Worm (Caenorhabditis elegans) whole organism, late embryonic: ENCODE results near the gene C54E4.5.

Experiments used
- C08G9.2 ChIP-seq: sonication (generic microtip); optimal IDR thresholded peaks from 2 replicates; lab custom pipeline; 2016; ENCODE audit warnings: mild to moderate bottlenecking, missing genetic modification characterization, moderate library complexity, missing compliant biosample characterization
- C38D4.7 ChIP-seq: fragments of 200-800 bp; sonication (Bioruptor generic); optimal IDR thresholded peaks from 2 replicates; lab custom pipeline; 2018; ENCODE audit warnings: mild to moderate bottlenecking, missing genetic modification characterization, moderate library complexity, missing compliant biosample characterization
- K02D7.2 ChIP-seq: sonication (generic microtip); optimal IDR thresholded peaks from 2 replicates; lab custom pipeline; 2017; ENCODE audit warnings: mild to moderate bottlenecking, missing genetic modification characterization, missing compliant biosample characterization
- T23F11.4 ChIP-seq: fragments of 200-800 bp; sonication (Bioruptor generic); optimal IDR thresholded peaks from 2 replicates; lab custom pipeline; 2018; ENCODE audit warnings: mild to moderate bottlenecking, missing genetic modification characterization, missing compliant biosample characterization
- Y22D7AL.16 ChIP-seq: sonication (generic microtip); optimal IDR thresholded peaks from 2 replicates; lab custom pipeline; 2016; ENCODE audit warnings: missing genetic modification characterization, missing compliant biosample characterization
- ahr-1 ChIP-seq: sonication (generic microtip); optimal IDR thresholded peaks from 2 replicates; lab custom pipeline; 2016; ENCODE audit warnings: missing genetic modification characterization, missing compliant biosample characterization
- ceh-19 ChIP-seq: fragments of 200-800 bp; sonication (Bioruptor generic); optimal IDR thresholded peaks from 2 replicates; lab custom pipeline; 2018; ENCODE audit warnings: mild to moderate bottlenecking, missing genetic modification characterization, missing compliant biosample characterization
- ceh-22 ChIP-seq: sonication (generic microtip); optimal IDR thresholded peaks from 2 replicates; lab custom pipeline; 2017; ENCODE audit warnings: missing biosample characterization, missing genetic modification characterization
- ceh-30 ChIP-seq: fragments of 150-350 bp; optimal IDR thresholded peaks from 2 replicates; lab custom pipeline; 2014; ENCODE audit warnings: missing biosample characterization, missing genetic modification characterization
- ceh-34 ChIP-seq: sonication (generic microtip); optimal IDR thresholded peaks from 2 replicates; lab custom pipeline; 2016; ENCODE audit warnings: mild to moderate bottlenecking, missing genetic modification characterization, missing compliant biosample characterization
- ceh-45 ChIP-seq: fragments of 200-800 bp; sonication (Bioruptor generic); IDR thresholded peaks from 2 replicates; pipeline ENCODE4 v1.3.6; 2022; ENCODE audit warnings: missing genetic modification reagents, missing genetic modification characterization, missing compliant biosample characterization
- ceh-6 ChIP-seq: fragments of 200-800 bp; sonication (Bioruptor generic); optimal IDR thresholded peaks from 2 replicates; lab custom pipeline; 2018; ENCODE audit warnings: mild to moderate bottlenecking, missing genetic modification characterization, missing compliant biosample characterization
- elt-2 ChIP-seq: sonication (generic microtip); optimal IDR thresholded peaks from 2 replicates; lab custom pipeline; 2016; ENCODE audit warnings: missing genetic modification reagents, missing genetic modification characterization, missing compliant biosample characterization
- elt-4 ChIP-seq: sonication (generic microtip); optimal IDR thresholded peaks from 2 replicates; lab custom pipeline; 2016; ENCODE audit warnings: missing genetic modification characterization, missing compliant biosample characterization
- eyg-1 ChIP-seq: sonication (generic microtip); optimal IDR thresholded peaks from 2 replicates; lab custom pipeline; 2016; ENCODE audit warnings: missing genotype, missing genetic modification characterization, missing compliant biosample characterization
- fax-1 ChIP-seq: sonication (generic microtip); optimal IDR thresholded peaks from 2 replicates; lab custom pipeline; 2016; ENCODE audit warnings: missing genotype, missing genetic modification characterization, missing compliant biosample characterization
- hlh-15 ChIP-seq: sonication (generic microtip); optimal IDR thresholded peaks from 2 replicates; lab custom pipeline; 2016; ENCODE audit warnings: missing genetic modification characterization, missing compliant biosample characterization
- lim-6 ChIP-seq: sonication (generic microtip); optimal IDR thresholded peaks from 2 replicates; lab custom pipeline; 2016; ENCODE audit warnings: missing genetic modification characterization, missing compliant biosample characterization
- lin-11 ChIP-seq: fragments of 200-800 bp; sonication (Bioruptor generic); optimal IDR thresholded peaks from 2 replicates; lab custom pipeline; 2018; ENCODE audit warnings: mild to moderate bottlenecking, missing genetic modification characterization, missing compliant biosample characterization
- mec-3 ChIP-seq: sonication (generic microtip); optimal IDR thresholded peaks from 2 replicates; lab custom pipeline; 2016; ENCODE audit warnings: borderline replicate concordance, missing genetic modification characterization, missing compliant biosample characterization
- nhr-232 ChIP-seq: sonication (generic microtip); optimal IDR thresholded peaks from 2 replicates; lab custom pipeline; 2016; ENCODE audit warnings: missing genetic modification characterization, missing compliant biosample characterization
- npax-4 ChIP-seq: sonication (generic microtip); optimal IDR thresholded peaks from 2 replicates; lab custom pipeline; 2016; ENCODE audit warnings: missing genetic modification characterization, missing compliant biosample characterization
- odd-2 ChIP-seq: sonication (generic microtip); optimal IDR thresholded peaks from 2 replicates; lab custom pipeline; 2017; ENCODE audit warnings: antibody characterized with exemption, mild to moderate bottlenecking, missing genetic modification characterization, missing compliant biosample characterization
- pat-9 ChIP-seq: fragments of 200-800 bp; sonication (Bioruptor generic); optimal IDR thresholded peaks from 2 replicates; lab custom pipeline; 2018; ENCODE audit warnings: mild to moderate bottlenecking, missing genetic modification characterization, moderate library complexity, missing compliant biosample characterization
- pha-4 ChIP-seq: fragments of 150-350 bp; optimal IDR thresholded peaks from 2 replicates; lab custom pipeline; 2018; ENCODE audit warnings: missing biosample characterization, missing genetic modification reagents, missing genetic modification characterization
- pros-1 ChIP-seq: fragments of 150-350 bp; optimal IDR thresholded peaks from 2 replicates; lab custom pipeline; 2014; ENCODE audit warnings: missing biosample characterization, missing genetic modification reagents, missing genetic modification characterization
- rnt-1 ChIP-seq: sonication (generic microtip); optimal IDR thresholded peaks from 2 replicates; lab custom pipeline; 2016; ENCODE audit warnings: missing genetic modification characterization, missing compliant biosample characterization
- tbx-7 ChIP-seq: sonication (generic microtip); optimal IDR thresholded peaks from 2 replicates; lab custom pipeline; 2016; ENCODE audit warnings: missing genotype, missing genetic modification characterization, missing compliant biosample characterization
- ttx-3 ChIP-seq: sonication (generic microtip); optimal IDR thresholded peaks from 2 replicates; lab custom pipeline; 2016; ENCODE audit warnings: missing genetic modification reagents, missing genetic modification characterization, missing compliant biosample characterization
- unc-42 ChIP-seq: sonication (generic microtip); optimal IDR thresholded peaks from 2 replicates; lab custom pipeline; 2016; ENCODE audit warnings: missing genotype, missing genetic modification characterization, missing compliant biosample characterization
- unc-55 ChIP-seq: sonication (generic microtip); optimal IDR thresholded peaks from 2 replicates; lab custom pipeline; 2017; ENCODE audit warnings: missing biosample characterization, missing genetic modification reagents, missing genetic modification characterization
- unc-86 ChIP-seq: sonication (generic microtip); optimal IDR thresholded peaks from 2 replicates; lab custom pipeline; 2016; ENCODE audit warnings: missing genetic modification characterization, missing compliant biosample characterization
- ztf-16 ChIP-seq: sonication (generic microtip); optimal IDR thresholded peaks from 2 replicates; lab custom pipeline; 2017; ENCODE audit warnings: missing genetic modification characterization, missing compliant biosample characterization

Gene C54E4.5

ce11 chrIV:2114337-2114736, 34.8 kb downstream of the C54E4.5 start, which contains the start of gene xbx-4:
Gene xbx-4, plus strand, starts transcription at chrIV:2114637.
- TF ChIP-seq elt-4 (no peak), T23F11.4 (GFP tag; lab: Kevin White, UChicago) (no peak), tbx-7 (no peak), pat-9 (no peak), pros-1 (tag; lab: Kevin White, UChicago) (no peak), K02D7.2 (tag; lab: Kevin White, UChicago) (no peak), ceh-19 (GFP tag; lab: Kevin White, UChicago) (no peak), hlh-15 (tag; lab: Kevin White, UChicago) (no peak), npax-4 (tag; lab: Kevin White, UChicago) (no peak), ttx-3 (no peak), unc-55 (GFP tag; lab: Kevin White, UChicago) (no peak), eyg-1 (no peak), C08G9.2 (no peak), ceh-45 (GFP tag; lab: Robert Waterston, UW) (no peak), lim-6 (tag; lab: Kevin White, UChicago) (no peak)

- TF ChIP-seq elt-2 (peak; percentile 50), hlh-15 (tag; lab: Kevin White, UChicago) (no peak)
Measured at ce11 chrIV:2113362-2114056, 35.6 kb downstream of the C54E4.5 start, which contains the start of gene C23H5.8. Gene C23H5.8, minus strand, starts transcription at chrIV:2113412.

DNA sequence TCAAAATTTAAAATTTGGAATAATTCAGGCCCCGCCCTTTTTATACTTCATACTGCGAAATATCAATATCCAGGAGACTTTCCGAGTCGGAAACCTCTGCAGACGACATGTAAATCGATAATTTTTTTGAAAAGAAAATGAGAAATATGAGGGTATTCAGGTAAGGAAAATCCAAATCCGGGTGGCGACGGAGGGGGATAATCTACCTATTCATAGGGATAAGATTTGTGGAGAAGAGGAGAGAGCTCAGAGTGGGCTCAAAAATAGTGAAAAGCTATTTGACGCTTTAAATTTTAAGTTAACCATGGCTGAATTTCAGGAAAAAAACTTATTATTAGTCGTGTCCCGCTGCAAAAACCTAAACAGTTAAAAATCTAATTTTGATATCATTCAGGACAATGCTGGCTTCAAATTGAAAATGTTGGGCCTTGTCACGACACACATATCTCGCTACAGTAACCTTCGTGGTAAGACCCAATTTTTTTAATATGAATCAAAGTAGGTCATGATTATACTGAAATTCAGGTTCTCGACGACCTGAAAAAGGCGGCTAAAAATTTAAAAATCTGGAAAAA, 37.7 kb downstream of the C54E4.5 start, which contains the start of gene che-6:
TSS of gene che-6 (minus strand) at position 109 of the 575 bp plus-strand sequence.
- no peak for TF ChIP-seq eyg-1
- TF ChIP-seq C38D4.7, result no peak
- no peak for TF ChIP-seq Y22D7AL.16 (tag; lab: Kevin White, UChicago)
- no peak for TF ChIP-seq unc-42 (tag; lab: Kevin White, UChicago)
- TF ChIP-seq T23F11.4 (GFP tag; lab: Kevin White, UChicago), result no peak
- no peak for TF ChIP-seq rnt-1

ce11 chrIV:2106708-2107107, 42.4 kb downstream of the C54E4.5 start:
- TF ChIP-seq ceh-6 (GFP tag; lab: Kevin White, UChicago), result no peak
- no peak for TF ChIP-seq ahr-1 (tag; lab: Kevin White, UChicago)
- no peak for TF ChIP-seq lin-11
- TF ChIP-seq, all 69 proteins: peak for 0

DNA sequence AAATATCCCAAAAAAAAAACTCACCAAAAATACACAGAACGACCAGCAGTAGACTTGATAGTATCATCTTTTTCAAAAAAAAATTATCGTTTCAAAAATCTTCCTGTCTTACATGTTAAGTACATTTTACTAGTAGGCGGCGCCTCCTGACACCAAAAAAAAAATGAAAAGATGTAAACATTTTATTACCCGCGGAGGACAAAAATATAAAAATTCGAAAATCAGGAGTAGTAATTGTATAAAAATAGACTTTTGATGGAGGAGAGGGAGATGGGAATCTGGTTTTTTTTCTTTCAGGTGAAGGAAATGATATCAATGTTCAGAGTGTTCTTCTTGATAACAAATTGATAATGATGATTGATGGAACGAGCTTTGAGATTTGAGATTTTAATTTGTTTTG, 46.3 kb downstream of the C54E4.5 start, which contains the start of gene C23H5.15:
TSS of gene C23H5.15 (minus strand) at position 101 of the 400 bp plus-strand sequence.
- TF ChIP-seq ceh-22 (no peak), unc-42 (tag; lab: Kevin White, UChicago) (no peak), nhr-232 (tag; lab: Kevin White, UChicago) (no peak), ceh-19 (GFP tag; lab: Kevin White, UChicago) (no peak), odd-2 (tag; lab: Kevin White, UChicago) (no peak), pros-1 (tag; lab: Kevin White, UChicago) (no peak)

ce11 chrIV:2099771-2100170, 49.3 kb downstream of the C54E4.5 start, which contains the start of gene C23H5.11:
Gene C23H5.11, minus strand, starts transcription at chrIV:2099871.
- TF ChIP-seq fax-1 (no peak), unc-86 (tag; lab: Kevin White, UChicago) (no peak), ceh-30 (no peak), ceh-34 (no peak), K02D7.2 (tag; lab: Kevin White, UChicago) (no peak), lin-11 (no peak), mec-3 (tag; lab: Kevin White, UChicago) (no peak), pha-4 (no peak), ztf-16 (no peak), eyg-1 (no peak)
